Fruit fly (Drosophila melanogaster) whole organism, prepupa: ENCODE data around the gene Arts.
A peak's percentile ranks its signal among the peaks of the same experiment; 100 is the strongest.

ENCODE experiments used
- CG6808 ChIP-seq: fragments of 200-800 bp; sonication (Bioruptor generic); optimal IDR thresholded peaks from 3 replicates; lab custom pipeline; 2017; ENCODE audit warnings: missing biosample characterization, missing genetic modification characterization, mild to moderate bottlenecking, moderate library complexity, missing genetic modification reagents
- CG9139 ChIP-seq: fragments of 200-800 bp; sonication (Bioruptor generic); optimal IDR thresholded peaks from 3 replicates; lab custom pipeline; 2017; ENCODE audit warnings: missing biosample characterization, mild to moderate bottlenecking, missing genetic modification characterization
- Ets96B ChIP-seq: fragments of 200-800 bp; optimal IDR thresholded peaks from 2 replicates; lab custom pipeline; 2019; ENCODE audit warnings: missing biosample characterization, mild to moderate bottlenecking, missing genetic modification characterization, moderate library complexity
- Smox ChIP-seq: fragments of 200-800 bp; sonication (Bioruptor generic); optimal IDR thresholded peaks from 3 replicates; lab custom pipeline; 2016; ENCODE audit warnings: missing biosample characterization, missing genetic modification characterization
- dsx ChIP-seq: fragments of 200-800 bp; optimal IDR thresholded peaks from 3 replicates; lab custom pipeline; 2019; ENCODE audit warnings: missing biosample characterization, mild to moderate bottlenecking, missing genetic modification characterization, moderate library complexity; ENCODE audit not compliant: poor library complexity, severe bottlenecking
- svp ChIP-seq: fragments of 200-800 bp; sonication (Bioruptor generic); peaks from one replicate; lab custom pipeline; 2016; ENCODE audit warnings: missing biosample characterization, missing genetic modification characterization

- TF ChIP-seq CG9139, result peak; percentile 35
- peak; percentile 59 for TF ChIP-seq dsx (GFP tag; lab: Kevin White, UChicago)
- peak; percentile 70 for TF ChIP-seq Ets96B (tag; lab: Kevin White, UChicago)
- peak; percentile 85 for TF ChIP-seq CG6808
- TF ChIP-seq Smox (GFP tag; lab: Kevin White, UChicago), result peak; percentile 55
- TF ChIP-seq svp (GFP tag; lab: Kevin White, UChicago), result peak; percentile 59
These were observed 39.4 kb downstream of the Arts start for dm6 chr3L:16642088-16642507.
